Fruit fly (Drosophila melanogaster) whole organism, larva: ENCODE measurements around the gene CG17776.

Source experiments
- noc ChIP-seq: fragments of 200-800 bp; sonication (Bioruptor generic); optimal IDR thresholded peaks from 3 replicates; lab custom pipeline; 2019; ENCODE audit warnings: missing biosample characterization, mild to moderate bottlenecking, missing genetic modification characterization, moderate library complexity

Gene CG17776

dm6 chrX:2199303-2199702, 14.8 kb downstream of the CG17776 start:
- peak; percentile 33 for TF ChIP-seq noc (tag; lab: Kevin White, UChicago)

DNA sequence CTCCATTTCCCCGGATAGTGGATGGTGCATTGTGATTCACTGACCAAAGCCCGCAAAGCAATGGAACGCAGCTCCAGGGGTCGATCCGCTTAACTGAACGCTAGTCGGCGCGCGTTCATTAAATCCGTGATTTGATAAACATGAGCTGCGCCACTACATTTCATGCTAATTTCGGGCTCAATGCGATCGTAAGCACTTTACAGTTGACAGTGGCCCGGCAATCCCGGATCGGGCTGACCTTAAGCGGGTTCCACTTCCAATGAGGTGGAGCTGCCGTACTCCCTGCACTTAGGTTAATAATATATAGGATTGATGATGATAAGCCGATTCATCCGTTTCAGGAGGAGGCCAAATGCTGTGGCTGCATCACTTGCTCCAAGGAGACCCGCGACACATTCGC, 19.2 kb downstream of the CG17776 start, which contains the start of gene FarO:
Gene FarO (minus strand): TSS at position 101 of the 400 bp plus-strand sequence.
- no peak for TF ChIP-seq noc (tag; lab: Kevin White, UChicago)

dm6 chrX:2208641-2209241, 24.2 kb downstream of the CG17776 start:
- TF ChIP-seq noc (tag; lab: Kevin White, UChicago) = no peak

DNA sequence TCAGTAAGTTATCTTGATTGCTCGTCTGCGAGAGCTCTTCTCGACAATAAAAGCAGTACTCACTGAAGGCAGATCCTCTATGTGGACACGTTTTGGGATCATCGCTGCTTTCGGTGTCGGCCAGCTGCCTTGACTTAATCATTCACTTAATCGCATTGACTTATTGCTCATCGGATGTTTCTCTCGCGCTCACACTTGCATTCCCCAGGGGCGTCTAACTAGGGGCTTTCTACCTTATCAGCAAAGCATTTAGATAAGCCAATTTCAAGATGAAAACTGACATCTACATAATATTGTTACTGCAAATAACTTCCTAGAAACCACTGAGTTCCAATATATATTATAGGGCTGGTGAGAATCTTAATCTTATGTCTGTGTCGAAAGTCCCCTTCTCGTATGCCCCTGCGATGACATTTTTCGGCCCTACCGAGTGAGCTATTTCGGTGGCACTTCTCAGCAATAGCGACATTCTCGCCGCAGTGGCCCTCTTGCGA, 27.8 kb downstream of the CG17776 start:
- TF ChIP-seq noc (tag; lab: Kevin White, UChicago) = no peak

DNA sequence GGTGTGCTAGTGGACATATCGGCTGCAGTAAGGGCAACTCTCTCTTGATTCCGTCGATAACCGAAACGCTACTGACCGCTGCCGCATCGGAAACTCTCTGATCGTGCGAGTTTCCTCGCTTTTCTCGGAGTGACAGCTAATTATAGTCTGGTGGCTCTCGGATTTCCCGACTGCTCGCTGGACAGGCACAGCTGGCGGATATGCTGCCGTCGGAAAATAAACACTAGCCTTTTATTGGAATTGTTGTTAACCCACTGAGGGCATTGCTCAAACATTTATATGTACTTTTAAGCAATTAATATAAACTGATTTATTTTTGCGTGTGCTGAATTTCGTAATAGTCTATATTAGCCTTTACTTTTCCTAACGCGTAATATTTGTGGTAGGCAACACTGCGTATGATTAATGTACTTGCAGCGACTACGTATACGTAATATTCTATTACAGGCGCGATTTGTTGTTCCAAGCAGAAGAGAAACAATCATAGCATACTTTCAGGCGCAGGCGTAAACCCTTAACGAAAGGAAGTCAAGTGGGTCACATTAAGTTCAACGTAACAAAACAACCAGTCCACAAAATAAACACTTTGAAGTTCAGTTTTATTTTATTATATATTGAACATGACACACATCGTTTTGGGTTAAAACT, 29.4 kb downstream of the CG17776 start, which contains the start of gene SmydA-8:
Gene SmydA-8 (minus strand): TSS at position 51 of the 648 bp plus-strand sequence.
- no peak for TF ChIP-seq noc (tag; lab: Kevin White, UChicago)

dm6 chrX:2218455-2218854, 33.9 kb downstream of the CG17776 start:
- no peak for TF ChIP-seq noc (tag; lab: Kevin White, UChicago)

DNA sequence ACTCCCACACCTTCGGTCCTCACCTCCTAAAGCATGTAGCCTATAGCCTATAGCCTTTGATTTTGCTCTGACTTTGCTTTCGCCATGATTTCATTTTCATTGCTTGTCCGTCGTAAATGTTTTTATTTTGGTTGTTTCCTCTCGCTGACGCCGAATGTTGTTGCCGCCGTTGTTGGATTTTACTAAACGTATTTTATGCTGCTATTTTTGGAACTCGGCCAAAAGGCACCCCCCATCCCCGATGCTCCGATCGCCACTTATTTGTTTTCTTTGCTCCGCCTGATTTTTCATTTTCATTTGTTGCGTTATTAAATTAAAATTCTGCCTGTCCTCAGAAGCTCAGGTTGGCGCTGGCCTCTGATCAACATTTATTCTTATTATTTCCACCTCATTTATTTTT, 34.7 kb downstream of the CG17776 start:
- no peak for TF ChIP-seq noc (tag; lab: Kevin White, UChicago)

DNA sequence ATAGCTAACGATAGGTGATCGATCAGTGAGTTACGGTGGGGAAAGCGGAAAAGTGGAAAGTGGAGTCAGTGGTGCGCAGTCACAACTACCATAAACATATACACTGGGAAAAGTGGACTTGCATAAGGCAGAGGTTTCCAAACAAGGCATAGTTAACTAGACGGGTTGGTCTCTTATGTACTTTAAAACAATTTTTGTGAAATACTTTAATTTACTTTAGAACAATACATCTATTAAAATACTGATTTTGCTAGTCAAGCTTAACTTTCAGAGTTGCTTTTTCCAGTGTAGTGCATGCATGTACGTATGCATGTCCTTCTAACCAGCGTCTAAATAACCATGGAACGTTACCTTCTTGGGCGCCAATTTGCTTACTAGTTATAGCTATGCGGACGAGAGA, 35.4 kb downstream of the CG17776 start:
- no peak for TF ChIP-seq noc (tag; lab: Kevin White, UChicago)

dm6 chrX:2221598-2221997, 37.1 kb downstream of the CG17776 start:
- no peak for TF ChIP-seq noc (tag; lab: Kevin White, UChicago)

dm6 chrX:2222181-2222790, 37.8 kb downstream of the CG17776 start, which contains the start of gene Vinc:
Gene Vinc, minus strand, starts transcription at chrX:2222567.
- peak; percentile 67 for TF ChIP-seq noc (tag; lab: Kevin White, UChicago)

dm6 chrX:2223454-2223853, 38.9 kb downstream of the CG17776 start, which contains the start of gene CG14052:
Gene CG14052, plus strand, starts transcription at chrX:2223754.
- TF ChIP-seq noc (tag; lab: Kevin White, UChicago) = no peak

DNA sequence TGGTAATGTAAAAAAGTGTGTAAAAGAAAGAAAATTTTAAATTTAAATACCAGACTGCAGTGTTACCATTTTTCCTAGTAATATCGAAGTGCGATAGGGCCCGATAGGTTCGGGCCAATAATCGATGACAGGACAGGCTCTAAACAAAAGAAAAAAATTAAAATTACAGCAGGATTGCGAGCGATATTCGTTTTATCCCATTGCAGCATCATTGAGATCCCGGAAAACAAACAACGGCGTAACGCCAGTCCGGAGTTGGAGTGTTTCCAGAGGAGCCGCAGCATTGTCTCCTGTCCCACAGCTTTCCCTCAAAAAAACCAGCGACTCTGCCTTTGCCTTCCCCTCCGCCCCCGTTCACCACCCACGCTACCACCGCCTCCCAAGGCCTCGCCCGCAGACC, 40.6 kb downstream of the CG17776 start, which contains the start of gene pcx:
Gene pcx (plus strand): TSS at position 159 of the 400 bp plus-strand sequence.
- TF ChIP-seq noc (tag; lab: Kevin White, UChicago) = no peak
